ENCODE assay signal across 7 worm cellular contexts in genomic region chrX:9264636-9265035, ce11.
TF ChIP-seq lines count a peak whose summit lies in the region.

No protein-coding gene starts in this region.

TF ChIP-seq in whole organism, L1 larva, 84 proteins besides CTCF, POLR2A, EP300 and RAD21 (continues in another document):
- TF ChIP-seq swsn-7 (tag; optimal IDR thresholded peaks at IDR 0.05; lab: Kevin White, UChicago) (no peak), lin-35 (GFP tag; optimal IDR thresholded peaks at IDR 0.05; lab: Kevin White, UChicago) (peak in 1 of 2 experiments; percentile 57), nhr-20 (tag; optimal IDR thresholded peaks at IDR 0.05; lab: Kevin White, UChicago) (peak; percentile 55), elt-2 (tag; optimal IDR thresholded peaks at IDR 0.05; lab: Kevin White, UChicago) (peak; percentile 90), nhr-90 (tag; optimal IDR thresholded peaks at IDR 0.05; lab: Kevin White, UChicago; ENCODE audit: poor library complexity) (peak; percentile 26), snu-23 (GFP tag; optimal IDR thresholded peaks at IDR 0.05; lab: Kevin White, UChicago) (peak; percentile 16), mdl-1 (tag; optimal IDR thresholded peaks at IDR 0.05; lab: Kevin White, UChicago) (peak in 1 of 2 experiments; percentile 82), blmp-1 (tag; optimal IDR thresholded peaks at IDR 0.05; lab: Kevin White, UChicago) (no peak), nhr-19 (GFP tag; conservative IDR thresholded peaks at IDR 0.05; lab: Robert Waterston, UW) (peak; percentile 17), rnt-1 (tag; optimal IDR thresholded peaks at IDR 0.05; lab: Kevin White, UChicago) (peak; percentile 52), lin-14 (GFP tag; optimal IDR thresholded peaks at IDR 0.05; lab: Kevin White, UChicago) (peak; percentile 71), lsy-2 (tag; optimal IDR thresholded peaks at IDR 0.05; lab: Kevin White, UChicago) (peak in 1 of 2 experiments; percentile 17)

TF ChIP-seq in whole organism, L2 larva, 48 proteins besides CTCF, POLR2A, EP300 and RAD21 (continues in another document):
- TF ChIP-seq zag-1 (tag; optimal IDR thresholded peaks at IDR 0.05; lab: Kevin White, UChicago): no peak
- no peak for TF ChIP-seq C34F6.9 (tag; optimal IDR thresholded peaks at IDR 0.05; lab: Kevin White, UChicago)
- TF ChIP-seq ceh-82 (tag; optimal IDR thresholded peaks at IDR 0.05; lab: Kevin White, UChicago): no peak
- TF ChIP-seq nhr-11 (tag; optimal IDR thresholded peaks at IDR 0.05; lab: Kevin White, UChicago): no peak
- no peak for TF ChIP-seq lin-39 (tag; optimal IDR thresholded peaks at IDR 0.05; lab: Kevin White, UChicago)
- TF ChIP-seq snpc-4 (tag; optimal IDR thresholded peaks at IDR 0.05; lab: Kevin White, UChicago): no peak
- peak; percentile 30 for TF ChIP-seq gmeb-1 (tag; optimal IDR thresholded peaks at IDR 0.05; lab: Kevin White, UChicago)
- no peak for TF ChIP-seq ama-1 (optimal IDR thresholded peaks at IDR 0.05; lab: Kevin White, UChicago)
- TF ChIP-seq mdl-1 (tag; optimal IDR thresholded peaks at IDR 0.05; lab: Kevin White, UChicago): peak in 1 of 2 experiments; percentile 46
- TF ChIP-seq egl-27 (tag; optimal IDR thresholded peaks at IDR 0.05; lab: Kevin White, UChicago): no peak
- peak; percentile 76 for TF ChIP-seq F13H6.1 (tag; optimal IDR thresholded peaks at IDR 0.05; lab: Kevin White, UChicago)
- peak in 1 of 2 experiments; percentile 41 for TF ChIP-seq lsy-2 (tag; optimal IDR thresholded peaks at IDR 0.05; lab: Kevin White, UChicago)
- no peak for TF ChIP-seq ztf-4 (tag; optimal IDR thresholded peaks at IDR 0.05; lab: Kevin White, UChicago)
- TF ChIP-seq sma-3 (GFP tag; optimal IDR thresholded peaks at IDR 0.05; lab: Kevin White, UChicago): peak; percentile 12

TF ChIP-seq in whole organism, L3 larva, 47 proteins besides CTCF, POLR2A, EP300 and RAD21 (continues in another document):
- peak; percentile 96 for TF ChIP-seq elt-2 (tag; optimal IDR thresholded peaks at IDR 0.05; lab: Kevin White, UChicago)
- TF ChIP-seq nhr-43 (tag; optimal IDR thresholded peaks at IDR 0.05; lab: Kevin White, UChicago; ENCODE audit: poor library complexity, severe bottlenecking): no peak
- peak; percentile 12 for TF ChIP-seq jun-1 (tag; optimal IDR thresholded peaks at IDR 0.05; lab: Kevin White, UChicago)
- TF ChIP-seq pha-4 (tag; optimal IDR thresholded peaks at IDR 0.05; lab: Kevin White, UChicago): peak; percentile 80
- TF ChIP-seq fkh-10 (GFP tag; optimal IDR thresholded peaks at IDR 0.05; lab: Kevin White, UChicago): no peak
- TF ChIP-seq nhr-11 (tag; optimal IDR thresholded peaks at IDR 0.05; lab: Kevin White, UChicago): no peak
- TF ChIP-seq pqm-1 (tag; optimal IDR thresholded peaks at IDR 0.05; lab: Kevin White, UChicago): peak; percentile 88
- TF ChIP-seq mdl-1 (tag; optimal IDR thresholded peaks at IDR 0.05; lab: Kevin White, UChicago): peak; percentile 42
- no peak for TF ChIP-seq unc-39 (tag; optimal IDR thresholded peaks at IDR 0.05; lab: Kevin White, UChicago)
- TF ChIP-seq egl-5 (tag; optimal IDR thresholded peaks at IDR 0.05; lab: Kevin White, UChicago): peak; percentile 24
- no peak for TF ChIP-seq ceh-28 (tag; optimal IDR thresholded peaks at IDR 0.05; lab: Kevin White, UChicago)
- peak; percentile 76 for TF ChIP-seq lin-39 (tag; optimal IDR thresholded peaks at IDR 0.05; lab: Kevin White, UChicago)
- TF ChIP-seq nhr-23 (tag; optimal IDR thresholded peaks at IDR 0.05; lab: Kevin White, UChicago): no peak

TF ChIP-seq in whole organism, L4 larva, 104 proteins besides CTCF, POLR2A, EP300 and RAD21 (continues in another document):
- TF ChIP-seq nhr-77 (tag; optimal IDR thresholded peaks at IDR 0.05; lab: Kevin White, UChicago) (peak; percentile 77), lin-13 (GFP tag; optimal IDR thresholded peaks at IDR 0.05; lab: Kevin White, UChicago) (peak; percentile 17), hlh-11 (tag; optimal IDR thresholded peaks at IDR 0.05; lab: Kevin White, UChicago) (peak; percentile 94), mdl-1 (tag; optimal IDR thresholded peaks at IDR 0.05; lab: Kevin White, UChicago) (peak in 1 of 2 experiments; percentile 60), nhr-42 (GFP tag; IDR thresholded peaks at IDR 0.05; lab: Robert Waterston, UW) (no peak), daf-16 (GFP tag; optimal IDR thresholded peaks at IDR 0.05; lab: Kevin White, UChicago) (peak; percentile 5 to 18), daf-16 (tag; optimal IDR thresholded peaks at IDR 0.05; lab: Kevin White, UChicago) (peak; percentile 91), mes-2 (tag; optimal IDR thresholded peaks at IDR 0.05; lab: Kevin White, UChicago; ENCODE audit: poor library complexity, severe bottlenecking) (peak; percentile 50), tra-1 (GFP tag; IDR thresholded peaks at IDR 0.05; lab: Robert Waterston, UW) (peak; percentile 76), pqm-1 (tag; optimal IDR thresholded peaks at IDR 0.05; lab: Kevin White, UChicago) (peak; percentile 76), zip-11 (GFP tag; IDR thresholded peaks at IDR 0.05; lab: Robert Waterston, UW) (no peak), php-3 (GFP tag; IDR thresholded peaks at IDR 0.05; lab: Robert Waterston, UW) (peak; percentile 98), mxl-2 (GFP tag; conservative IDR thresholded peaks at IDR 0.05; lab: Robert Waterston, UW) (0 out of 2 replicates have a peak, but pooled peaks have one; percentile 25)

TF ChIP-seq in whole organism, late embryonic, 69 proteins besides CTCF, POLR2A, EP300 and RAD21:
- TF ChIP-seq hlh-30 (tag; optimal IDR thresholded peaks at IDR 0.05; lab: Kevin White, UChicago; ENCODE audit: insufficient read depth) (peak; percentile 38), npax-4 (tag; optimal IDR thresholded peaks at IDR 0.05; lab: Kevin White, UChicago) (no peak), sox-2 (GFP tag; IDR thresholded peaks at IDR 0.05; lab: Robert Waterston, UW) (no peak)

TF ChIP-seq in whole organism, mixed stage, embryonic, 35 proteins besides CTCF, POLR2A, EP300 and RAD21:
- peak; percentile 28 for TF ChIP-seq unc-120 (tag; optimal IDR thresholded peaks at IDR 0.05; lab: Kevin White, UChicago; ENCODE audit: poor library complexity, severe bottlenecking)
- no peak for TF ChIP-seq lsy-2 (tag; optimal IDR thresholded peaks at IDR 0.05; lab: Kevin White, UChicago)
- no peak for TF ChIP-seq ztf-11 (tag; optimal IDR thresholded peaks at IDR 0.05; lab: Kevin White, UChicago)
- TF ChIP-seq ces-1 (GFP tag; optimal IDR thresholded peaks at IDR 0.05; lab: Kevin White, UChicago): no peak
- TF ChIP-seq lin-32 (GFP tag; optimal IDR thresholded peaks at IDR 0.05; lab: Kevin White, UChicago): no peak
- TF ChIP-seq hlh-1 (tag; optimal IDR thresholded peaks at IDR 0.05; lab: Kevin White, UChicago): peak; percentile 72
- TF ChIP-seq flh-1 (GFP tag; optimal IDR thresholded peaks at IDR 0.05; lab: Kevin White, UChicago): no peak
- TF ChIP-seq pha-4 (tag; optimal IDR thresholded peaks at IDR 0.05; lab: Kevin White, UChicago): no peak
- TF ChIP-seq elt-1 (tag; optimal IDR thresholded peaks at IDR 0.05; lab: Kevin White, UChicago; ENCODE audit: borderline replicate concordance, insufficient read depth): no peak
- TF ChIP-seq unc-62 (GFP tag; optimal IDR thresholded peaks at IDR 0.05; lab: Kevin White, UChicago): no peak

TF ChIP-seq in whole organism, young adult, 124 proteins besides CTCF, POLR2A, EP300 and RAD21 (continues in another document):
- TF ChIP-seq atf-7 (tag; optimal IDR thresholded peaks at IDR 0.05; lab: Kevin White, UChicago) (peak; percentile 61), pbrm-1 (GFP tag; IDR thresholded peaks at IDR 0.05; lab: Robert Waterston, UW) (0 out of 2 replicates have a peak, but pooled peaks have one; percentile 27), sdz-38 (tag; optimal IDR thresholded peaks at IDR 0.05; lab: Kevin White, UChicago) (no peak), pha-4 (tag; optimal IDR thresholded peaks at IDR 0.05; lab: Kevin White, UChicago) (peak; percentile 71), let-607 (tag; optimal IDR thresholded peaks at IDR 0.05; lab: Kevin White, UChicago) (peak in 1 of 2 experiments; percentile 32), egrh-3 (GFP tag; IDR thresholded peaks at IDR 0.05; lab: Robert Waterston, UW) (no peak), hmg-20 (GFP tag; IDR thresholded peaks at IDR 0.05; lab: Robert Waterston, UW) (no peak), Y53G8AR.9 (GFP tag; conservative IDR thresholded peaks at IDR 0.05; lab: Robert Waterston, UW) (0 out of 2 replicates have a peak, but pooled peaks have one; percentile 29), xnd-1 (tag; optimal IDR thresholded peaks at IDR 0.05; lab: Kevin White, UChicago) (no peak), madf-10 (tag; optimal IDR thresholded peaks at IDR 0.05; lab: Kevin White, UChicago) (peak; percentile 40), tbp1 (GFP tag; optimal IDR thresholded peaks at IDR 0.05; lab: Kevin White, UChicago) (peak; percentile 27), B0336.3 (GFP tag; IDR thresholded peaks at IDR 0.05; lab: Robert Waterston, UW) (peak; percentile 44; the same call in 1 of the 2 replicates), F22D6.2 (tag; optimal IDR thresholded peaks at IDR 0.05; lab: Kevin White, UChicago) (peak; percentile 30), cebp-1 (GFP tag; IDR thresholded peaks at IDR 0.05; lab: Robert Waterston, UW) (peak; percentile 35; the same call in 1 of the 2 replicates), cebp-1 (tag; optimal IDR thresholded peaks at IDR 0.05; lab: Kevin White, UChicago) (peak; percentile 69), K11D2.4 (GFP tag; IDR thresholded peaks at IDR 0.05; lab: Robert Waterston, UW) (peak; percentile 54; the same call in 1 of the 2 replicates), Y56A3A.18 (GFP tag; IDR thresholded peaks at IDR 0.05; lab: Robert Waterston, UW) (peak; percentile 13; the same call in 1 of the 2 replicates), let-526 (GFP tag; IDR thresholded peaks at IDR 0.05; lab: Robert Waterston, UW) (peak; percentile 46; the same call in 1 of the 2 replicates), snpc-4 (GFP tag; optimal IDR thresholded peaks at IDR 0.05; lab: Kevin White, UChicago) (no peak), snpc-4 (tag; optimal IDR thresholded peaks at IDR 0.05; lab: Kevin White, UChicago) (no peak), ztf-22 (GFP tag; optimal IDR thresholded peaks at IDR 0.05; lab: Kevin White, UChicago) (peak; percentile 16), nfya-2 (GFP tag; IDR thresholded peaks at IDR 0.05; lab: Robert Waterston, UW) (no peak), F57A8.1 (GFP tag; optimal IDR thresholded peaks at IDR 0.05; lab: Kevin White, UChicago) (no peak), nhr-80 (tag; optimal IDR thresholded peaks at IDR 0.05; lab: Kevin White, UChicago) (peak; percentile 91), hlh-26 (GFP tag; conservative IDR thresholded peaks at IDR 0.05; lab: Robert Waterston, UW) (no peak), snpc-3.4 (tag; optimal IDR thresholded peaks at IDR 0.05; lab: Kevin White, UChicago) (peak; percentile 0), T26A5.8 (tag; optimal IDR thresholded peaks at IDR 0.05; lab: Kevin White, UChicago) (no peak), nhr-90 (tag; optimal IDR thresholded peaks at IDR 0.05; lab: Kevin White, UChicago) (peak; percentile 3), nhr-120 (GFP tag; IDR thresholded peaks at IDR 0.05; lab: Robert Waterston, UW) (no peak), tlf-1 (GFP tag; optimal IDR thresholded peaks at IDR 0.05; lab: Kevin White, UChicago) (peak; percentile 29), F37B4.10 (GFP tag; IDR thresholded peaks at IDR 0.05; lab: Robert Waterston, UW) (no peak)
